Worm (Caenorhabditis elegans) whole organism, mixed stage, embryonic: ENCODE measurements around the gene W03F8.4.
"Not testable (repeated sequence)": the region's sequence is repeated elsewhere in the genome, so short reads cannot be mapped to it uniquely, and the experiment has no call there.

Experiments
- M03D4.4 ChIP-seq: sonication (generic microtip); optimal IDR thresholded peaks from 2 replicates; lab custom pipeline; 2017; ENCODE audit warnings: mild to moderate bottlenecking, missing genetic modification characterization, missing compliant biosample characterization
- bed-3 ChIP-seq: fragments of 200-800 bp; sonication (Bioruptor generic); optimal IDR thresholded peaks from 3 replicates; lab custom pipeline; 2018; ENCODE audit warnings: mild to moderate bottlenecking, missing genetic modification characterization, moderate library complexity, missing compliant biosample characterization
- blmp-1 ChIP-seq: fragments of 150-350 bp; optimal IDR thresholded peaks from 2 replicates; lab custom pipeline; 2014; ENCODE audit warnings: missing biosample characterization, missing genetic modification characterization
- ceh-39 ChIP-seq: fragments of 150-350 bp; optimal IDR thresholded peaks from 2 replicates; lab custom pipeline; 2014; ENCODE audit warnings: missing biosample characterization, missing genetic modification characterization
- ceh-43 ChIP-seq: fragments of 200-800 bp; sonication (Bioruptor generic); optimal IDR thresholded peaks from 2 replicates; lab custom pipeline; 2018; ENCODE audit warnings: mild to moderate bottlenecking, missing genetic modification characterization, moderate library complexity, missing compliant biosample characterization
- ces-1 ChIP-seq: fragments of 150-350 bp; optimal IDR thresholded peaks from 2 replicates; lab custom pipeline; 2014; ENCODE audit warnings: missing biosample characterization, missing genetic modification reagents, missing genetic modification characterization
- cnd-1 ChIP-seq: fragments of 200-800 bp; sonication (Bioruptor generic); optimal IDR thresholded peaks from 2 replicates; lab custom pipeline; 2018; ENCODE audit warnings: mild to moderate bottlenecking, missing genetic modification characterization, missing compliant biosample characterization
- drap-1 ChIP-seq: fragments of 200-800 bp; sonication (Bioruptor generic); optimal IDR thresholded peaks from 3 replicates; lab custom pipeline; 2018; ENCODE audit warnings: mild to moderate bottlenecking, missing genetic modification characterization, missing compliant biosample characterization
- elt-1 ChIP-seq: sonication (generic microtip); optimal IDR thresholded peaks from 2 replicates; lab custom pipeline; 2017; ENCODE audit warnings: missing genetic modification characterization, mild to moderate bottlenecking, missing compliant biosample characterization, antibody characterized with exemption, moderate library complexity, borderline replicate concordance; ENCODE audit not compliant: insufficient read depth
- elt-3 ChIP-seq: fragments of 150-350 bp; optimal IDR thresholded peaks from 2 replicates; lab custom pipeline; 2014; ENCODE audit warnings: missing biosample characterization, missing genetic modification characterization
- flh-1 ChIP-seq: fragments of 200-800 bp; sonication (Bioruptor generic); optimal IDR thresholded peaks from 2 replicates; lab custom pipeline; 2018; ENCODE audit warnings: mild to moderate bottlenecking, missing genetic modification characterization, moderate library complexity, missing compliant biosample characterization
- ham-2 ChIP-seq: fragments of 200-800 bp; sonication (Bioruptor generic); optimal IDR thresholded peaks from 2 replicates; lab custom pipeline; 2018; ENCODE audit warnings: mild to moderate bottlenecking, missing genetic modification characterization, missing compliant biosample characterization
- hlh-1 ChIP-seq: fragments of 150-350 bp; optimal IDR thresholded peaks from 2 replicates; lab custom pipeline; 2014; ENCODE audit warnings: missing biosample characterization, missing genetic modification reagents, missing genetic modification characterization
- lin-13 ChIP-seq: fragments of 150-350 bp; optimal IDR thresholded peaks from 2 replicates; lab custom pipeline; 2014; ENCODE audit warnings: missing biosample characterization, missing genetic modification characterization
- lin-32 ChIP-seq: fragments of 200-800 bp; sonication (Bioruptor generic); optimal IDR thresholded peaks from 2 replicates; lab custom pipeline; 2018; ENCODE audit warnings: mild to moderate bottlenecking, missing genetic modification characterization, missing compliant biosample characterization
- lsy-2 ChIP-seq: fragments of 150-350 bp; optimal IDR thresholded peaks from 2 replicates; lab custom pipeline; 2014; ENCODE audit warnings: missing biosample characterization, missing genetic modification characterization
- mab-5 ChIP-seq: fragments of 150-350 bp; optimal IDR thresholded peaks from 2 replicates; lab custom pipeline; 2014; ENCODE audit warnings: missing biosample characterization, missing genetic modification characterization
- mep-1 ChIP-seq: fragments of 150-350 bp; optimal IDR thresholded peaks from 2 replicates; lab custom pipeline; 2017; ENCODE audit warnings: missing biosample characterization, missing genetic modification reagents, missing genetic modification characterization, inconsistent platforms
- mls-2 ChIP-seq: sonication (generic microtip); optimal IDR thresholded peaks from 2 replicates; lab custom pipeline; 2016; ENCODE audit warnings: mild to moderate bottlenecking, missing genetic modification characterization, moderate library complexity, missing compliant biosample characterization
- nhr-12 ChIP-seq: fragments of 150-350 bp; optimal IDR thresholded peaks from 2 replicates; lab custom pipeline; 2014; ENCODE audit warnings: missing biosample characterization, missing genetic modification characterization
- nhr-2 ChIP-seq: fragments of 150-350 bp; optimal IDR thresholded peaks from 2 replicates; lab custom pipeline; 2014; ENCODE audit warnings: missing biosample characterization, missing genetic modification characterization
- nhr-237 ChIP-seq: fragments of 150-350 bp; optimal IDR thresholded peaks from 2 replicates; lab custom pipeline; 2014; ENCODE audit warnings: missing biosample characterization, missing genetic modification characterization
- nhr-28 ChIP-seq: fragments of 150-350 bp; optimal IDR thresholded peaks from 2 replicates; lab custom pipeline; 2014; ENCODE audit warnings: missing biosample characterization, missing genetic modification characterization
- pha-4 ChIP-seq: fragments of 150-350 bp; optimal IDR thresholded peaks from 2 replicates; lab custom pipeline; 2018; ENCODE audit warnings: missing biosample characterization, missing genetic modification reagents, missing genetic modification characterization
- sem-2 ChIP-seq: fragments of 200-800 bp; sonication (Bioruptor generic); optimal IDR thresholded peaks from 2 replicates; lab custom pipeline; 2018; ENCODE audit warnings: mild to moderate bottlenecking, missing genetic modification characterization, missing compliant biosample characterization
- snpc-4 ChIP-seq: fragments of 150-350 bp; optimal IDR thresholded peaks from 2 replicates; lab custom pipeline; 2014; ENCODE audit warnings: missing biosample characterization, missing genetic modification characterization
- sptf-1 ChIP-seq: sonication (generic microtip); optimal IDR thresholded peaks from 2 replicates; lab custom pipeline; 2017; ENCODE audit warnings: mild to moderate bottlenecking, missing genetic modification characterization, moderate library complexity, missing compliant biosample characterization
- tbx-8 ChIP-seq: fragments of 200-800 bp; sonication (Bioruptor generic); optimal IDR thresholded peaks from 2 replicates; lab custom pipeline; 2018; ENCODE audit warnings: mild to moderate bottlenecking, missing genetic modification characterization, moderate library complexity, missing compliant biosample characterization
- unc-120 ChIP-seq: sonication (generic microtip); optimal IDR thresholded peaks from 2 replicates; lab custom pipeline; 2017; ENCODE audit warnings: missing genetic modification characterization, missing compliant biosample characterization; ENCODE audit not compliant: poor library complexity, severe bottlenecking
- unc-39 ChIP-seq: fragments of 150-350 bp; optimal IDR thresholded peaks from 2 replicates; lab custom pipeline; 2014; ENCODE audit warnings: missing biosample characterization, missing genetic modification characterization
- zip-8 ChIP-seq: fragments of 150-350 bp; optimal IDR thresholded peaks from 2 replicates; lab custom pipeline; 2014; ENCODE audit warnings: missing biosample characterization, missing genetic modification characterization
- ztf-11 ChIP-seq: fragments of 150-350 bp; optimal IDR thresholded peaks from 2 replicates; lab custom pipeline; 2014; ENCODE audit warnings: missing biosample characterization, missing genetic modification characterization

W03F8.4 gene

ce11 chrIV:5206716-5207115 is 22.8 kb downstream of the W03F8.4 start:
- TF ChIP-seq mep-1 (no peak), drap-1 (no peak), cnd-1 (tag; lab: Kevin White, UChicago) (no peak), mab-5 (tag; lab: Kevin White, UChicago) (no peak), ceh-43 (GFP tag; lab: Kevin White, UChicago) (no peak), unc-39 (no peak), lin-13 (tag; lab: Kevin White, UChicago) (no peak), sptf-1 (no peak), tbx-8 (GFP tag; lab: Kevin White, UChicago) (no peak), nhr-2 (tag; lab: Kevin White, UChicago) (no peak), lsy-2 (tag; lab: Kevin White, UChicago) (no peak), elt-3 (tag; lab: Kevin White, UChicago) (no peak), unc-120 (no peak)

- TF ChIP-seq mep-1 (peak; percentile 57), mab-5 (tag; lab: Kevin White, UChicago) (no peak), bed-3 (no peak), hlh-1 (tag; lab: Kevin White, UChicago) (peak; percentile 55), nhr-2 (tag; lab: Kevin White, UChicago) (no peak), ces-1 (GFP tag; lab: Kevin White, UChicago) (peak; percentile 76), unc-120 (peak; percentile 8), M03D4.4 (tag; lab: Kevin White, UChicago) (peak; percentile 13), mls-2 (tag; lab: Kevin White, UChicago) (no peak), nhr-12 (no peak), pha-4 (peak; percentile 51), lsy-2 (tag; lab: Kevin White, UChicago) (peak; percentile 70), sem-2 (GFP tag; lab: Kevin White, UChicago) (no peak), lin-13 (tag; lab: Kevin White, UChicago) (peak; percentile 73), nhr-237 (peak; percentile 84), ceh-39 (tag; lab: Kevin White, UChicago) (peak; percentile 50), cnd-1 (tag; lab: Kevin White, UChicago) (no peak)
These were observed 25.5 kb downstream of the W03F8.4 start, which contains the start of the genes Y59E9AL.36 and nbet-1 for ce11 chrIV:5209390-5209789. Gene Y59E9AL.36, minus strand, starts transcription at chrIV:5209481. Gene nbet-1, plus strand, starts transcription at chrIV:5209501.

- TF ChIP-seq sem-2 (GFP tag; lab: Kevin White, UChicago) (no peak), M03D4.4 (tag; lab: Kevin White, UChicago) (no peak), tbx-8 (GFP tag; lab: Kevin White, UChicago) (no peak), mls-2 (tag; lab: Kevin White, UChicago) (no peak), snpc-4 (no peak)
These were observed 26.7 kb downstream of the W03F8.4 start for ce11 chrIV:5210606-5211005.

ce11 chrIV:5215092-5215491 is 31.2 kb downstream of the W03F8.4 start, which contains the start of gene Y59E9AL.4:
Gene Y59E9AL.4, minus strand, starts transcription at chrIV:5215192.
- no peak for TF ChIP-seq sptf-1
- TF ChIP-seq cnd-1 (tag; lab: Kevin White, UChicago), result no peak
- TF ChIP-seq sem-2 (GFP tag; lab: Kevin White, UChicago), result no peak
- TF ChIP-seq nhr-28 (tag; lab: Kevin White, UChicago), result no peak
- no peak for TF ChIP-seq mab-5 (tag; lab: Kevin White, UChicago)

- TF ChIP-seq sem-2 (GFP tag; lab: Kevin White, UChicago) (no peak), M03D4.4 (tag; lab: Kevin White, UChicago) (no peak), lin-13 (tag; lab: Kevin White, UChicago) (no peak)
These were observed 32.4 kb downstream of the W03F8.4 start for ce11 chrIV:5216349-5216748.

ce11 chrIV:5218496-5218895 is 34.6 kb downstream of the W03F8.4 start, which contains the start of gene nsph-4.2:
Gene nsph-4.2, plus strand, starts transcription at chrIV:5218796.
- TF ChIP-seq nhr-28 (tag; lab: Kevin White, UChicago); lin-32 (GFP tag; lab: Kevin White, UChicago); elt-1 (tag; lab: Kevin White, UChicago): not testable (repeated sequence)

- TF ChIP-seq pha-4 (no peak), tbx-8 (GFP tag; lab: Kevin White, UChicago) (no peak), hlh-1 (tag; lab: Kevin White, UChicago) (no peak), ces-1 (GFP tag; lab: Kevin White, UChicago) (no peak), unc-39 (no peak), ceh-43 (GFP tag; lab: Kevin White, UChicago) (no peak), nhr-28 (tag; lab: Kevin White, UChicago) (no peak), lin-32 (GFP tag; lab: Kevin White, UChicago) (no peak), M03D4.4 (tag; lab: Kevin White, UChicago) (no peak), nhr-237 (no peak), lin-13 (tag; lab: Kevin White, UChicago) (no peak), bed-3 (no peak), ham-2 (GFP tag; lab: Kevin White, UChicago) (no peak), flh-1 (GFP tag; lab: Kevin White, UChicago) (no peak), sptf-1 (no peak), sem-2 (GFP tag; lab: Kevin White, UChicago) (no peak), ztf-11 (tag; lab: Kevin White, UChicago) (no peak), zip-8 (no peak), blmp-1 (tag; lab: Kevin White, UChicago) (no peak)
These were observed 37.8 kb downstream of the W03F8.4 start for ce11 chrIV:5221721-5222120.
